Fruit fly (Drosophila melanogaster) whole organism, embryonic: ENCODE results near the gene CG44476.

Source experiments
- Adf1 ChIP-seq: fragments of 200-800 bp; sonication (Bioruptor generic); IDR thresholded peaks from 2 replicates; pipeline ENCODE4 v1.3.6; 2022; ENCODE audit warnings: missing biosample characterization, missing genetic modification characterization
- Atf-2 ChIP-seq: fragments of 200-800 bp; sonication (Bioruptor generic); optimal IDR thresholded peaks from 2 replicates; lab custom pipeline; 2016; ENCODE audit warnings: missing biosample characterization, missing genetic modification characterization
- Bteb2 ChIP-seq: fragments of 200-800 bp; sonication (Bioruptor generic); optimal IDR thresholded peaks from 2 replicates; lab custom pipeline; 2016; ENCODE audit warnings: missing biosample characterization, missing genetic modification characterization
- CG1024 ChIP-seq: fragments of 200-800 bp; sonication (Bioruptor generic); IDR thresholded peaks from 2 replicates; pipeline ENCODE4 v1.3.6; 2022; ENCODE audit warnings: missing biosample characterization, missing genetic modification characterization
- CG11398 ChIP-seq: fragments of 200-800 bp; sonication (Bioruptor generic); optimal IDR thresholded peaks from 2 replicates; lab custom pipeline; 2016; ENCODE audit warnings: missing biosample characterization, missing genetic modification characterization
- CG12236 ChIP-seq: fragments of 200-800 bp; sonication (Bioruptor generic); optimal IDR thresholded peaks from 2 replicates; lab custom pipeline; 2016; ENCODE audit warnings: missing biosample characterization, missing genetic modification characterization
- CG13775 ChIP-seq: fragments of 200-800 bp; sonication (Bioruptor generic); optimal IDR thresholded peaks from 3 replicates; lab custom pipeline; 2017; ENCODE audit warnings: missing biosample characterization, mild to moderate bottlenecking, missing genetic modification characterization
- CG14441 ChIP-seq: fragments of 200-800 bp; sonication (Bioruptor generic); IDR thresholded peaks from 2 replicates; pipeline ENCODE4 v1.3.6; 2022; ENCODE audit warnings: missing biosample characterization, missing genetic modification characterization
- CG14965 ChIP-seq: fragments of 200-800 bp; sonication (Bioruptor generic); optimal IDR thresholded peaks from 2 replicates; lab custom pipeline; 2016; ENCODE audit warnings: missing biosample characterization, missing genetic modification characterization, borderline replicate concordance
- CG1529 ChIP-seq: fragments of 200-800 bp; sonication (Bioruptor generic); optimal IDR thresholded peaks from 3 replicates; lab custom pipeline; 2018; ENCODE audit warnings: missing biosample characterization, missing genetic modification characterization
- CG1602 ChIP-seq: fragments of 200-800 bp; sonication (Bioruptor generic); optimal IDR thresholded peaks from 3 replicates; lab custom pipeline; 2016; ENCODE audit warnings: missing biosample characterization, missing genetic modification characterization
- CG16815 ChIP-seq: fragments of 200-800 bp; sonication (Bioruptor generic); optimal IDR thresholded peaks from 3 replicates; lab custom pipeline; 2017; ENCODE audit warnings: missing biosample characterization, mild to moderate bottlenecking, missing genetic modification characterization
- CG1792 ChIP-seq: fragments of 200-800 bp; sonication (Bioruptor generic); optimal IDR thresholded peaks from 2 replicates; lab custom pipeline; 2016; ENCODE audit warnings: missing biosample characterization, missing genetic modification characterization
- CG2202 ChIP-seq: fragments of 200-800 bp; sonication (Bioruptor generic); optimal IDR thresholded peaks from 2 replicates; lab custom pipeline; 2018; ENCODE audit warnings: missing biosample characterization, mild to moderate bottlenecking, missing genetic modification characterization
- CG31388 ChIP-seq: fragments of 200-800 bp; sonication (Bioruptor generic); optimal IDR thresholded peaks from 2 replicates; lab custom pipeline; 2016; ENCODE audit warnings: missing biosample characterization, missing genetic modification characterization
- CG31441 ChIP-seq: fragments of 200-800 bp; sonication (Bioruptor generic); IDR thresholded peaks from 2 replicates; pipeline ENCODE4 v1.3.6; 2022; ENCODE audit warnings: missing biosample characterization, missing genetic modification characterization
- CG3281 ChIP-seq: fragments of 200-800 bp; sonication (Bioruptor generic); optimal IDR thresholded peaks from 3 replicates; lab custom pipeline; 2017; ENCODE audit warnings: missing biosample characterization, mild to moderate bottlenecking, missing genetic modification characterization
- CG3407 ChIP-seq: fragments of 200-800 bp; sonication (Bioruptor generic); optimal IDR thresholded peaks from 2 replicates; lab custom pipeline; 2018; ENCODE audit warnings: missing biosample characterization, mild to moderate bottlenecking, missing genetic modification characterization
- CG34422 ChIP-seq: fragments of 200-800 bp; sonication (Bioruptor generic); IDR thresholded peaks from 3 replicates; pipeline ENCODE4 v1.3.6; 2022; ENCODE audit warnings: missing biosample characterization, missing genetic modification characterization
- CG42726 ChIP-seq: fragments of 200-800 bp; sonication (Bioruptor generic); IDR thresholded peaks from 2 replicates; pipeline ENCODE4 v1.3.6; 2022; ENCODE audit warnings: missing biosample characterization, missing genetic modification characterization; ENCODE audit not compliant: partially characterized antibody
- CG4282 ChIP-seq: fragments of 200-800 bp; sonication (Bioruptor generic); optimal IDR thresholded peaks from 2 replicates; lab custom pipeline; 2016; ENCODE audit warnings: missing biosample characterization, missing genetic modification characterization
- CG7271 ChIP-seq: fragments of 200-800 bp; sonication (Bioruptor generic); optimal IDR thresholded peaks from 2 replicates; lab custom pipeline; 2018; ENCODE audit warnings: missing biosample characterization, mild to moderate bottlenecking, missing genetic modification characterization, moderate library complexity
- CG8388 ChIP-seq: fragments of 200-800 bp; sonication (Bioruptor generic); optimal IDR thresholded peaks from 2 replicates; lab custom pipeline; 2019; ENCODE audit warnings: missing biosample characterization, mild to moderate bottlenecking, missing genetic modification characterization, moderate library complexity
- CG8924 ChIP-seq: fragments of 200-800 bp; optimal IDR thresholded peaks from 3 replicates; lab custom pipeline; 2019; ENCODE audit warnings: missing biosample characterization, mild to moderate bottlenecking, missing genetic modification characterization, moderate library complexity
- Elba2 ChIP-seq: fragments of 200-800 bp; sonication (Bioruptor generic); optimal IDR thresholded peaks from 3 replicates; lab custom pipeline; 2016; ENCODE audit warnings: missing biosample characterization, missing genetic modification characterization
- Fer2 ChIP-seq: fragments of 200-800 bp; sonication (Bioruptor generic); optimal IDR thresholded peaks from 2 replicates; lab custom pipeline; 2018; ENCODE audit warnings: missing biosample characterization, mild to moderate bottlenecking, missing genetic modification characterization, moderate library complexity
- Lhr ChIP-seq: fragments of 200-800 bp; sonication (Bioruptor generic); optimal IDR thresholded peaks from 3 replicates; lab custom pipeline; 2017; ENCODE audit warnings: mild to moderate bottlenecking, missing biosample characterization, missing genetic modification reagents, missing genetic modification characterization
- Med ChIP-seq: fragments of 200-800 bp; sonication (Bioruptor generic); peaks from one replicate; lab custom pipeline; 2016; ENCODE audit warnings: missing biosample characterization, missing genetic modification characterization, mild to moderate bottlenecking, inconsistent platforms, moderate library complexity
- Meics ChIP-seq: fragments of 200-800 bp; sonication (Bioruptor generic); optimal IDR thresholded peaks from 2 replicates; lab custom pipeline; 2017; ENCODE audit warnings: missing biosample characterization, mild to moderate bottlenecking, missing genetic modification characterization
- PHDP ChIP-seq: fragments of 200-800 bp; sonication (Bioruptor generic); optimal IDR thresholded peaks from 3 replicates; lab custom pipeline; 2018; ENCODE audit warnings: missing biosample characterization, mild to moderate bottlenecking, missing genetic modification characterization, moderate library complexity
- Rfx ChIP-seq: fragments of 200-800 bp; sonication (Bioruptor generic); IDR thresholded peaks from 2 replicates; pipeline ENCODE4 v1.3.6; 2022; ENCODE audit warnings: missing biosample characterization, missing genetic modification characterization
- Sin3A ChIP-seq: fragments of >200 bp; optimal IDR thresholded peaks from 2 replicates; lab custom pipeline; 2018
- Sox100B ChIP-seq: fragments of 200-800 bp; sonication (Bioruptor generic); optimal IDR thresholded peaks from 3 replicates; lab custom pipeline; 2018; ENCODE audit warnings: missing biosample characterization, mild to moderate bottlenecking, missing genetic modification characterization
- Usf ChIP-seq: fragments of 200-800 bp; sonication (Bioruptor generic); optimal IDR thresholded peaks from 2 replicates; lab custom pipeline; 2017; ENCODE audit warnings: missing genotype, missing biosample characterization, missing genetic modification characterization
- abd-A ChIP-seq: fragments of 200-800 bp; sonication (Bioruptor generic); optimal IDR thresholded peaks from 3 replicates; lab custom pipeline; 2019; ENCODE audit warnings: missing biosample characterization, mild to moderate bottlenecking, missing genetic modification characterization, moderate library complexity
- chif ChIP-seq, 2 experiments: fragments of 200-800 bp; sonication (Bioruptor generic); optimal IDR thresholded peaks; 3 replicates each; lab custom pipeline; 2016; ENCODE audit warnings: missing biosample characterization in 2 of 2, missing genetic modification characterization in 2 of 2
- croc ChIP-seq: fragments of 200-800 bp; sonication (Bioruptor generic); conservative IDR thresholded peaks from 3 replicates; pipeline ENCODE4 v1.3.6; 2022; ENCODE audit warnings: missing biosample characterization, missing genetic modification characterization
- cwo ChIP-seq: fragments of 200-800 bp; sonication (Bioruptor generic); optimal IDR thresholded peaks from 3 replicates; lab custom pipeline; 2017; ENCODE audit warnings: missing biosample characterization, missing genetic modification characterization, mild to moderate bottlenecking, moderate library complexity, missing genetic modification reagents
- dmrt99B ChIP-seq: fragments of 200-800 bp; sonication (Bioruptor generic); optimal IDR thresholded peaks from 2 replicates; lab custom pipeline; 2018; ENCODE audit warnings: missing biosample characterization, mild to moderate bottlenecking, missing genetic modification characterization, moderate library complexity
- fd102C ChIP-seq: fragments of 200-800 bp; sonication (Bioruptor generic); optimal IDR thresholded peaks from 2 replicates; lab custom pipeline; 2018; ENCODE audit warnings: missing biosample characterization, mild to moderate bottlenecking, missing genetic modification characterization, moderate library complexity
- fd64A ChIP-seq: fragments of 200-800 bp; sonication (Bioruptor generic); optimal IDR thresholded peaks from 3 replicates; lab custom pipeline; 2018; ENCODE audit warnings: missing biosample characterization, mild to moderate bottlenecking, missing genetic modification characterization
- gcm2 ChIP-seq: fragments of 200-800 bp; sonication (Bioruptor generic); optimal IDR thresholded peaks from 2 replicates; lab custom pipeline; 2016; ENCODE audit warnings: missing biosample characterization, missing genetic modification characterization
- gem ChIP-seq: fragments of 200-800 bp; sonication (Bioruptor generic); optimal IDR thresholded peaks from 2 replicates; lab custom pipeline; 2019; ENCODE audit warnings: missing biosample characterization, mild to moderate bottlenecking, missing genetic modification characterization, moderate library complexity
- pb ChIP-seq: fragments of 200-800 bp; sonication (Bioruptor generic); optimal IDR thresholded peaks from 3 replicates; lab custom pipeline; 2016; ENCODE audit warnings: missing biosample characterization, missing genetic modification characterization
- phol ChIP-seq: fragments of 200-800 bp; sonication (Bioruptor generic); optimal IDR thresholded peaks from 3 replicates; lab custom pipeline; 2018; ENCODE audit warnings: missing biosample characterization, mild to moderate bottlenecking, missing genetic modification characterization, moderate library complexity
- pros ChIP-seq: fragments of 200-800 bp; sonication (Bioruptor generic); optimal IDR thresholded peaks from 3 replicates; lab custom pipeline; 2019; ENCODE audit warnings: missing biosample characterization, mild to moderate bottlenecking, missing genetic modification characterization, moderate library complexity
- slou ChIP-seq: fragments of 200-800 bp; sonication (Bioruptor generic); optimal IDR thresholded peaks from 3 replicates; lab custom pipeline; 2016; ENCODE audit warnings: missing biosample characterization, missing genetic modification characterization
- slp2 ChIP-seq: fragments of 200-800 bp; sonication (Bioruptor generic); optimal IDR thresholded peaks from 2 replicates; lab custom pipeline; 2016; ENCODE audit warnings: missing biosample characterization, missing genetic modification characterization
- sna ChIP-seq: fragments of 200-800 bp; sonication (Bioruptor generic); IDR thresholded peaks from 2 replicates; pipeline ENCODE4 v1.3.6; 2022; ENCODE audit warnings: missing biosample characterization, missing genetic modification characterization; ENCODE audit not compliant: partially characterized antibody
- tin ChIP-seq: fragments of 200-800 bp; sonication (Bioruptor generic); optimal IDR thresholded peaks from 3 replicates; lab custom pipeline; 2016; ENCODE audit warnings: missing biosample characterization, missing genetic modification characterization

Gene CG44476

DNA sequence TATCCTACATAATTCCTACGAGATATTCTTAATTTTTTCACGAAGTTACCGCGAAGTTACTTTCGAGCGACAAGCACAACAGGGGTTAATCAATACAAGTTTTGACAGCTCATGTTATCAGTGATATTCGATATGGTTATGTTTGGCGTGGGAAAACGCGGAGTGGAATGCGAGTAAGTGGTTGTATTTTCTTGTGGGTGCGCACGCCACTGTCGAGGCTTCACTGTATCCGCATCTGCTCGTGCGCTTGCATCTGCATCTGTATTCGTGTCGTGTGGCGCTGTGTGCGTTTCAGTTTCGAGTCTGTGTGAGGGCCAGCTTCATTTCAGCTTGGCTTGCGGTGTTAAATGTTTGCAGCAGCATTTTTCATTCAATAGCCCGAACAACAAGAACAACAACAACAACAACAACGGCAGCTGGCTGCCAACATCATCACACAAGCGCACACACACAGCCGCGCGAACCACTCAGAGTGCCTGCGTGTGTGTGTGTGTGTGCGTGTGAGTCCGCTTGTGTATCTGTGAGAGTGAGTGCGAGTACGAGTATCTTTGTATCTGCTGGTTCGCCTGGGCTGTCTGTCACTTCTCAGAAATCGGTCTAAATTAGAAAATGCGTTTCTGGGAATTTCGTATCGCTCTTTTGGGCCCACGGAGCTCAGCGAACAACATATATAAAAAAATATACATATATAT, 38.3 kb upstream of the CG44476 start (continued):
- TF ChIP-seq CG11398 (GFP tag; lab: Kevin White, UChicago) (peak; percentile 39), Sox100B (GFP tag; lab: Kevin White, UChicago) (no peak), CG3407 (GFP tag; lab: Kevin White, UChicago) (no peak), CG1792 (GFP tag; lab: Kevin White, UChicago) (peak; percentile 3), CG8388 (GFP tag; lab: Kevin White, UChicago) (no peak), CG31441 (no peak), CG1024 (GFP tag; lab: Robert Waterston, UW) (peak; percentile 38; the same call in 1 of the 2 replicates), CG8924 (tag; lab: Kevin White, UChicago) (no peak), fd64A (GFP tag; lab: Kevin White, UChicago) (peak; percentile 12), gem (tag; lab: Kevin White, UChicago) (no peak), slou (GFP tag; lab: Kevin White, UChicago) (no peak), pb (peak; percentile 65), slp2 (GFP tag; lab: Kevin White, UChicago) (peak; percentile 40), CG42726 (GFP tag; lab: Robert Waterston, UW) (0 out of 2 replicates have a peak, but pooled peaks have one; percentile 21), CG7271 (no peak), Usf (GFP tag; lab: Kevin White, UChicago) (peak; percentile 26), CG13775 (GFP tag; lab: Kevin White, UChicago) (peak; percentile 9), CG34422 (GFP tag; lab: Robert Waterston, UW) (peak; percentile 80), CG2202 (tag; lab: Kevin White, UChicago) (no peak), CG16815 (GFP tag; lab: Kevin White, UChicago) (peak; percentile 32), Atf-2 (GFP tag; lab: Kevin White, UChicago) (peak; percentile 69), croc (peak; percentile 19; the same call in 1 of the 3 replicates), Fer2 (tag; lab: Kevin White, UChicago) (no peak), CG14441 (GFP tag; lab: Robert Waterston, UW) (peak; percentile 82), CG3281 (GFP tag; lab: Kevin White, UChicago) (no peak), abd-A (tag; lab: Kevin White, UChicago) (peak; percentile 75), pros (peak; percentile 75), Meics (GFP tag; lab: Kevin White, UChicago) (peak; percentile 44), tin (GFP tag; lab: Kevin White, UChicago) (peak; percentile 39), fd102C (GFP tag; lab: Kevin White, UChicago) (no peak), chif (GFP tag; optimal IDR thresholded peaks at IDR 0.05; lab: Kevin White, UChicago) (peak; percentile 13 to 65), phol (tag; lab: Kevin White, UChicago) (peak; percentile 23), gcm2 (GFP tag; lab: Kevin White, UChicago) (peak; percentile 13), CG1602 (GFP tag; lab: Kevin White, UChicago) (no peak), Elba2 (GFP tag; lab: Kevin White, UChicago) (no peak), CG1529 (GFP tag; lab: Kevin White, UChicago) (no peak), Rfx (GFP tag; lab: Robert Waterston, UW) (peak; percentile 87), Adf1 (GFP tag; lab: Robert Waterston, UW) (peak; percentile 66), cwo (GFP tag; lab: Kevin White, UChicago) (peak; percentile 33), dmrt99B (peak; percentile 22), Sin3A (no peak), sna (peak; percentile 49; the same call in 1 of the 2 replicates), Bteb2 (GFP tag; lab: Kevin White, UChicago) (no peak), CG31388 (no peak), CG14965 (GFP tag; lab: Kevin White, UChicago) (no peak), CG12236 (GFP tag; lab: Kevin White, UChicago) (peak; percentile 1), PHDP (tag; lab: Kevin White, UChicago) (no peak), Med (GFP tag; lab: Kevin White, UChicago) (peak; percentile 94), CG4282 (GFP tag; lab: Kevin White, UChicago) (peak; percentile 13), Lhr (GFP tag; lab: Kevin White, UChicago) (no peak)
